Fruit fly (Drosophila melanogaster) whole organism, embryonic: ENCODE measurements around the gene spd-2.

Experiments used
- Atf3 ChIP-seq: fragments of 200-800 bp; sonication (Bioruptor generic); optimal IDR thresholded peaks from 3 replicates; lab custom pipeline; 2016; ENCODE audit warnings: missing biosample characterization, missing genetic modification characterization
- B-H2 ChIP-seq: fragments of 200-800 bp; sonication (Bioruptor generic); optimal IDR thresholded peaks from 2 replicates; lab custom pipeline; 2018; ENCODE audit warnings: missing biosample characterization, mild to moderate bottlenecking, missing genetic modification characterization
- CG10431 ChIP-seq: fragments of 200-800 bp; sonication (Bioruptor generic); optimal IDR thresholded peaks from 3 replicates; lab custom pipeline; 2018; ENCODE audit warnings: missing biosample characterization, mild to moderate bottlenecking, missing genetic modification characterization
- CG11085 ChIP-seq: fragments of 200-800 bp; sonication (Bioruptor generic); IDR thresholded peaks from 2 replicates; pipeline ENCODE4 v1.3.6; 2022; ENCODE audit warnings: missing biosample characterization, missing genetic modification characterization
- CG11247 ChIP-seq: fragments of 200-800 bp; sonication (Bioruptor generic); IDR thresholded peaks from 2 replicates; pipeline ENCODE4 v1.3.6; 2022; ENCODE audit warnings: missing biosample characterization, missing genetic modification characterization
- CG12769 ChIP-seq: fragments of 200-800 bp; sonication (Bioruptor generic); optimal IDR thresholded peaks from 2 replicates; lab custom pipeline; 2019; ENCODE audit warnings: missing biosample characterization, mild to moderate bottlenecking, missing genetic modification characterization, moderate library complexity
- CG13287 ChIP-seq: fragments of 200-800 bp; sonication (Bioruptor generic); IDR thresholded peaks from 2 replicates; pipeline ENCODE4 v1.3.6; 2022; ENCODE audit warnings: missing biosample characterization, missing genetic modification characterization; ENCODE audit not compliant: partially characterized antibody
- CG13775 ChIP-seq: fragments of 200-800 bp; sonication (Bioruptor generic); optimal IDR thresholded peaks from 3 replicates; lab custom pipeline; 2017; ENCODE audit warnings: missing biosample characterization, mild to moderate bottlenecking, missing genetic modification characterization
- CG13894 ChIP-seq: fragments of 200-800 bp; sonication (Bioruptor generic); optimal IDR thresholded peaks from 3 replicates; lab custom pipeline; 2018; ENCODE audit warnings: missing biosample characterization, mild to moderate bottlenecking, missing genetic modification characterization, moderate library complexity
- CG15696 ChIP-seq: fragments of 200-800 bp; sonication (Bioruptor generic); optimal IDR thresholded peaks from 2 replicates; lab custom pipeline; 2019; ENCODE audit warnings: missing biosample characterization, mild to moderate bottlenecking, missing genetic modification characterization, moderate library complexity
- CG1602 ChIP-seq: fragments of 200-800 bp; sonication (Bioruptor generic); optimal IDR thresholded peaks from 3 replicates; lab custom pipeline; 2016; ENCODE audit warnings: missing biosample characterization, missing genetic modification characterization
- CG16779 ChIP-seq: fragments of 200-800 bp; sonication (Bioruptor generic); IDR thresholded peaks from 2 replicates; pipeline ENCODE4 v1.3.6; 2022; ENCODE audit warnings: missing biosample characterization, missing genetic modification characterization
- CG16813 ChIP-seq: fragments of 200-800 bp; sonication (Bioruptor generic); IDR thresholded peaks from 3 replicates; pipeline ENCODE4 v1.3.6; 2022; ENCODE audit warnings: missing biosample characterization, missing genetic modification characterization; ENCODE audit not compliant: partially characterized antibody
- CG17186 ChIP-seq: fragments of 200-800 bp; sonication (Bioruptor generic); optimal IDR thresholded peaks from 3 replicates; lab custom pipeline; 2017; ENCODE audit warnings: missing biosample characterization, missing genetic modification reagents, missing genetic modification characterization
- CG17829 ChIP-seq: fragments of 200-800 bp; optimal IDR thresholded peaks from 2 replicates; lab custom pipeline; 2019; ENCODE audit warnings: missing biosample characterization, mild to moderate bottlenecking, missing genetic modification characterization, moderate library complexity
- CG2129 ChIP-seq: fragments of 200-800 bp; sonication (Bioruptor generic); IDR thresholded peaks from 2 replicates; pipeline ENCODE4 v1.3.6; 2022; ENCODE audit warnings: missing biosample characterization, missing genetic modification characterization; ENCODE audit not compliant: partially characterized antibody
- CG2712 ChIP-seq: fragments of 200-800 bp; optimal IDR thresholded peaks from 3 replicates; lab custom pipeline; 2019; ENCODE audit warnings: missing biosample characterization, mild to moderate bottlenecking, missing genetic modification characterization, moderate library complexity
- CG30020 ChIP-seq: fragments of 200-800 bp; optimal IDR thresholded peaks from 2 replicates; lab custom pipeline; 2019; ENCODE audit warnings: missing biosample characterization, mild to moderate bottlenecking, missing genetic modification characterization, moderate library complexity
- CG30403 ChIP-seq: fragments of 200-800 bp; sonication (Bioruptor generic); optimal IDR thresholded peaks from 3 replicates; lab custom pipeline; 2016; ENCODE audit warnings: missing biosample characterization, missing genetic modification characterization
- CG3407 ChIP-seq: fragments of 200-800 bp; sonication (Bioruptor generic); optimal IDR thresholded peaks from 2 replicates; lab custom pipeline; 2018; ENCODE audit warnings: missing biosample characterization, mild to moderate bottlenecking, missing genetic modification characterization
- CG34224 ChIP-seq: fragments of 200-800 bp; sonication (Bioruptor generic); IDR thresholded peaks from 3 replicates; pipeline ENCODE4 v1.3.6; 2022; ENCODE audit warnings: missing biosample characterization, missing genetic modification characterization; ENCODE audit not compliant: partially characterized antibody
- CG8359 ChIP-seq: fragments of 200-800 bp; sonication (Bioruptor generic); optimal IDR thresholded peaks from 2 replicates; lab custom pipeline; 2017; ENCODE audit warnings: missing biosample characterization, mild to moderate bottlenecking, missing genetic modification characterization, borderline replicate concordance
- CG8924 ChIP-seq: fragments of 200-800 bp; optimal IDR thresholded peaks from 3 replicates; lab custom pipeline; 2019; ENCODE audit warnings: missing biosample characterization, mild to moderate bottlenecking, missing genetic modification characterization, moderate library complexity
- CHES-1-like ChIP-seq: fragments of 200-800 bp; sonication (Bioruptor generic); optimal IDR thresholded peaks from 2 replicates; lab custom pipeline; 2016; ENCODE audit warnings: missing biosample characterization, missing genetic modification characterization
- HmgZ ChIP-seq: fragments of 200-800 bp; sonication (Bioruptor generic); optimal IDR thresholded peaks from 2 replicates; lab custom pipeline; 2018; ENCODE audit warnings: missing biosample characterization, mild to moderate bottlenecking, missing genetic modification characterization
- Lhr ChIP-seq: fragments of 200-800 bp; sonication (Bioruptor generic); optimal IDR thresholded peaks from 3 replicates; lab custom pipeline; 2017; ENCODE audit warnings: mild to moderate bottlenecking, missing biosample characterization, missing genetic modification reagents, missing genetic modification characterization
- MBD-R2 ChIP-seq: fragments of 200-800 bp; sonication (Bioruptor generic); IDR thresholded peaks from 2 replicates; pipeline ENCODE4 v1.3.6; 2022; ENCODE audit warnings: missing biosample characterization, missing genetic modification characterization
- Mes4 ChIP-seq: fragments of 200-800 bp; sonication (Bioruptor generic); optimal IDR thresholded peaks from 2 replicates; lab custom pipeline; 2016; ENCODE audit warnings: missing biosample characterization, missing genetic modification characterization
- Optix ChIP-seq: fragments of 200-800 bp; sonication (Bioruptor generic); IDR thresholded peaks from 3 replicates; pipeline ENCODE4 v1.3.6; 2022; ENCODE audit warnings: missing biosample characterization, missing genetic modification characterization
- PHDP ChIP-seq: fragments of 200-800 bp; sonication (Bioruptor generic); optimal IDR thresholded peaks from 3 replicates; lab custom pipeline; 2018; ENCODE audit warnings: missing biosample characterization, mild to moderate bottlenecking, missing genetic modification characterization, moderate library complexity
- Pdp1 ChIP-seq, 2 experiments: fragments of 200-800 bp; sonication (Bioruptor generic); optimal IDR thresholded peaks; 3 replicates each; lab custom pipeline; 2016; ENCODE audit warnings: missing biosample characterization in 2 of 2, missing genetic modification characterization in 2 of 2, mild to moderate bottlenecking in 1 of 2, moderate library complexity in 1 of 2
- Xrp1 ChIP-seq: fragments of 200-800 bp; sonication (Bioruptor generic); IDR thresholded peaks from 2 replicates; pipeline ENCODE4 v1.3.6; 2022; ENCODE audit warnings: missing biosample characterization, missing genetic modification characterization
- amos ChIP-seq: fragments of 200-800 bp; sonication (Bioruptor generic); IDR thresholded peaks from 2 replicates; pipeline ENCODE4 v1.3.6; 2022; ENCODE audit warnings: missing biosample characterization, missing genetic modification characterization; ENCODE audit not compliant: partially characterized antibody
- aop ChIP-seq: fragments of 200-800 bp; sonication (Bioruptor generic); IDR thresholded peaks from 2 replicates; pipeline ENCODE4 v1.3.6; 2022; ENCODE audit warnings: missing biosample characterization, missing genetic modification characterization
- bab2 ChIP-seq: fragments of 200-800 bp; sonication (Bioruptor generic); optimal IDR thresholded peaks from 2 replicates; lab custom pipeline; 2016; ENCODE audit warnings: missing biosample characterization, missing genetic modification characterization
- bbx ChIP-seq: fragments of 200-800 bp; sonication (Bioruptor generic); IDR thresholded peaks from 2 replicates; pipeline ENCODE4 v1.3.6; 2022; ENCODE audit warnings: missing biosample characterization, missing genetic modification characterization; ENCODE audit not compliant: partially characterized antibody
- bowl ChIP-seq: fragments of 200-800 bp; sonication (Bioruptor generic); IDR thresholded peaks from 2 replicates; pipeline ENCODE4 v1.3.6; 2022; ENCODE audit warnings: missing biosample characterization, missing genetic modification characterization
- crp ChIP-seq, 2 experiments: fragments of 200-800 bp; sonication (Bioruptor generic); optimal IDR thresholded peaks; 2 replicates in 1 of 2; 3 replicates in 1 of 2; lab custom pipeline; 2017; ENCODE audit warnings: missing biosample characterization in 2 of 2, missing genetic modification characterization in 2 of 2, mild to moderate bottlenecking in 1 of 2, moderate library complexity in 1 of 2
- dm ChIP-seq: fragments of 200-800 bp; sonication (Bioruptor generic); optimal IDR thresholded peaks from 3 replicates; lab custom pipeline; 2016; ENCODE audit warnings: missing biosample characterization, missing genetic modification characterization
- dpn ChIP-seq, 2 experiments: fragments of 200-800 bp; sonication (Bioruptor generic); optimal IDR thresholded peaks; 3 replicates each; lab custom pipeline; 2016; ENCODE audit warnings: missing biosample characterization in 2 of 2, missing genetic modification characterization in 2 of 2
- gfzf ChIP-seq: fragments of 200-800 bp; sonication (Bioruptor generic); optimal IDR thresholded peaks from 2 replicates; lab custom pipeline; 2016; ENCODE audit warnings: missing biosample characterization, mild to moderate bottlenecking, missing genetic modification characterization, moderate library complexity
- p53 ChIP-seq: fragments of 200-800 bp; sonication (Bioruptor generic); optimal IDR thresholded peaks from 2 replicates; lab custom pipeline; 2016; ENCODE audit warnings: missing biosample characterization, missing genetic modification characterization
- peb ChIP-seq: fragments of 200-800 bp; sonication (Bioruptor generic); IDR thresholded peaks from 2 replicates; pipeline ENCODE4 v1.3.6; 2022; ENCODE audit warnings: missing biosample characterization, missing genetic modification characterization
- pho ChIP-seq: fragments of 200-800 bp; sonication (Bioruptor generic); optimal IDR thresholded peaks from 2 replicates; lab custom pipeline; 2016; ENCODE audit warnings: missing biosample characterization, missing genetic modification characterization
- stwl ChIP-seq: fragments of 200-800 bp; sonication (Bioruptor generic); optimal IDR thresholded peaks from 3 replicates; lab custom pipeline; 2018; ENCODE audit warnings: missing biosample characterization, mild to moderate bottlenecking, missing genetic modification characterization, moderate library complexity
- trem ChIP-seq: fragments of 200-800 bp; optimal IDR thresholded peaks from 3 replicates; lab custom pipeline; 2019; ENCODE audit warnings: missing biosample characterization, mild to moderate bottlenecking, missing genetic modification characterization, moderate library complexity
- tx ChIP-seq: fragments of 200-800 bp; sonication (Bioruptor generic); optimal IDR thresholded peaks from 2 replicates; lab custom pipeline; 2016; ENCODE audit warnings: missing biosample characterization, missing genetic modification characterization
- wdn ChIP-seq: fragments of 200-800 bp; sonication (Bioruptor generic); IDR thresholded peaks from 2 replicates; pipeline ENCODE4 v1.3.6; 2022; ENCODE audit warnings: missing biosample characterization, missing genetic modification characterization
- zen2 ChIP-seq: fragments of 200-800 bp; sonication (Bioruptor generic); IDR thresholded peaks from 3 replicates; pipeline ENCODE4 v1.3.6; 2022; ENCODE audit warnings: missing biosample characterization, missing genetic modification characterization; ENCODE audit not compliant: partially characterized antibody

The spd-2 gene

DNA sequence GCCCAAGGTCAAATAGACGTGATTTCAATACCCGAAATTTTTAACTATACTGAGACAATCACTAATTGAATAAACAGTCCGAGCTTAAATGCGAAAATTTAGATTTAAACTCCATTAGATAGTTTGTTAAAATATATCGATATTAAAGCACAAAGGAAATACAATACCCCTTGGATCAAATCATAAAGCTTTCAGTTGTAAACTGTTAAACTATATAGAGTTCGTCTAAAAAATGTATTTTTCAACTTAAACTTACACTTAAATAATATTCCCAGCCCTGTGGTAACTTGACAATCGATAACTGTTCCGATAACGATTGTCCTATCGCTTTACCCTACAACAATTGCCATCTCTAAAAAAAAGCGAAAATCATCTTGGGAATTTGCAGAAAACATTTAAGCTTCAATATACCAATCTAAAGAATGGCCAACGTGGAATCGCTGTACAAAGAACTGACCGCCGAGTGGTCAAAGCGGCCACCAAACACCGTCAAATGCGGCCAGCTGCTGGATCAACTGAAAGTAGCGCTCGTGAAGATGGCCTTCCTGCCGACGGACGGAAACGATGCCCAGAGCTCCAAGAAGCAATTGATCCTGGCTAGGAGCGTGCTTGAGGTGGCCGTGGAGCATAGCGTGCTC is 12.0 kb downstream of the spd-2 start, which contains the start of gene Rpn12 (continued):
- TF ChIP-seq CG30020 (tag; lab: Kevin White, UChicago), result peak; percentile 37
- TF ChIP-seq crp (GFP tag; optimal IDR thresholded peaks at IDR 0.05; lab: Kevin White, UChicago), result peak in 1 of 2 experiments; percentile 4
- no peak for TF ChIP-seq tx
- no peak for TF ChIP-seq CG16779
- TF ChIP-seq pho, result peak; percentile 48
- peak; percentile 15 to 31 for TF ChIP-seq dpn (GFP tag; optimal IDR thresholded peaks at IDR 0.05; lab: Kevin White, UChicago)
- no peak for TF ChIP-seq p53 (GFP tag; lab: Kevin White, UChicago)
- TF ChIP-seq amos (GFP tag; lab: Robert Waterston, UW), result peak; percentile 84
- TF ChIP-seq MBD-R2 (GFP tag; lab: Robert Waterston, UW), result peak; percentile 69
- peak; percentile 82 for TF ChIP-seq bbx (GFP tag; lab: Robert Waterston, UW)
- no peak for TF ChIP-seq wdn (GFP tag; lab: Robert Waterston, UW)
- no peak for TF ChIP-seq Optix (GFP tag; lab: Robert Waterston, UW)
- no peak for TF ChIP-seq CG3407 (GFP tag; lab: Kevin White, UChicago)
- TF ChIP-seq CG2129 (GFP tag; lab: Robert Waterston, UW), result peak; percentile 72; the same call in 1 of the 2 replicates
- TF ChIP-seq CG2712, result peak; percentile 43
- peak; percentile 66 for TF ChIP-seq CG13894 (tag; lab: Kevin White, UChicago)
- no peak for TF ChIP-seq peb (GFP tag; lab: Robert Waterston, UW)
- TF ChIP-seq B-H2 (GFP tag; lab: Kevin White, UChicago), result peak; percentile 34
- TF ChIP-seq CG8359, result no peak
- TF ChIP-seq HmgZ (tag; lab: Kevin White, UChicago), result peak; percentile 16
- no peak for TF ChIP-seq CG1602
- no peak for TF ChIP-seq CG10431
- peak; percentile 83 for TF ChIP-seq CG34224
- peak; percentile 85 for TF ChIP-seq CG13287 (GFP tag; lab: Robert Waterston, UW)
- no peak for TF ChIP-seq CG15696 (tag; lab: Kevin White, UChicago)
- TF ChIP-seq CG17829 (tag; lab: Kevin White, UChicago), result peak; percentile 42
- TF ChIP-seq bowl (GFP tag; lab: Robert Waterston, UW), result no peak
- TF ChIP-seq Pdp1 (GFP tag; optimal IDR thresholded peaks at IDR 0.05; lab: Kevin White, UChicago), result peak; percentile 9 to 26
- TF ChIP-seq Atf3 (GFP tag; lab: Kevin White, UChicago), result no peak
- peak; percentile 8 for TF ChIP-seq gfzf
- TF ChIP-seq CG30403, result peak; percentile 43
- no peak for TF ChIP-seq CG17186
- TF ChIP-seq CG8924, result peak; percentile 28
- TF ChIP-seq Lhr, result no peak
- TF ChIP-seq trem (tag; lab: Kevin White, UChicago), result peak; percentile 64
- no peak for TF ChIP-seq aop (GFP tag; lab: Robert Waterston, UW)
- no peak for TF ChIP-seq CG12769 (tag; lab: Kevin White, UChicago)
- TF ChIP-seq PHDP, result peak; percentile 36
- peak; percentile 7 for TF ChIP-seq Mes4
- TF ChIP-seq zen2 (GFP tag; lab: Robert Waterston, UW), result peak; percentile 80
- TF ChIP-seq CG13775 (GFP tag; lab: Kevin White, UChicago), result peak; percentile 39
- TF ChIP-seq Xrp1, result peak; percentile 39; the same call in 1 of the 2 replicates
- peak; percentile 83 for TF ChIP-seq CG16813 (GFP tag; lab: Robert Waterston, UW)
- TF ChIP-seq CG11085 (GFP tag; lab: Robert Waterston, UW), result no peak
- peak; percentile 17 for TF ChIP-seq bab2 (GFP tag; lab: Kevin White, UChicago)
- TF ChIP-seq CHES-1-like (GFP tag; lab: Kevin White, UChicago), result peak; percentile 36
- TF ChIP-seq stwl (tag; lab: Kevin White, UChicago), result peak; percentile 70
- TF ChIP-seq CG11247 (GFP tag; lab: Robert Waterston, UW), result 0 out of 2 replicates have a peak, but pooled peaks have one; percentile 22
- TF ChIP-seq dm (GFP tag; lab: Kevin White, UChicago), result peak; percentile 31
